Worm (Caenorhabditis elegans) whole organism, L4/young adult: ENCODE results near the gene ifo-1.

ENCODE experiments used
- W03F9.2 ChIP-seq: fragments of 150-350 bp; optimal IDR thresholded peaks from 2 replicates; lab custom pipeline; 2014; ENCODE audit warnings: missing biosample characterization, missing genetic modification characterization
- dao-5 ChIP-seq: sonication (generic microtip); optimal IDR thresholded peaks from 2 replicates; lab custom pipeline; 2016; ENCODE audit warnings: missing genotype, missing genetic modification characterization, moderate library complexity, missing compliant biosample characterization
- him-1 ChIP-seq: sonication (generic microtip); optimal IDR thresholded peaks from 2 replicates; lab custom pipeline; 2016; ENCODE audit warnings: missing genotype, missing genetic modification reagents, missing genetic modification characterization, missing compliant biosample characterization

ce11 chrIV:7312620-7313194, 13.8 kb downstream of the ifo-1 start:
- no peak for TF ChIP-seq dao-5 (tag; lab: Kevin White, UChicago)
- no peak for TF ChIP-seq him-1 (tag; lab: Kevin White, UChicago)
- TF ChIP-seq W03F9.2 (tag; lab: Kevin White, UChicago) = no peak
